Fruit fly (Drosophila melanogaster): ENCODE results near the gene CG11529.

CG11529 gene

dm6 chr3L:12205848-12206247 is 8.3 kb downstream of the CG11529 start, which contains the start of gene Tsen54 (continued):
- TF ChIP-seq zen (tag; optimal IDR thresholded peaks at IDR 0.05) (no peak), CG14965 (GFP tag; optimal IDR thresholded peaks at IDR 0.05; ENCODE audit: borderline replicate concordance) (no peak), Ets97D (GFP tag; optimal IDR thresholded peaks at IDR 0.05) (peak; percentile 20), BEAF-32 (GFP tag; optimal IDR thresholded peaks at IDR 0.05) (peak; percentile 77), B-H1 (GFP tag; IDR thresholded peaks at IDR 0.05) (no peak), CG1792 (GFP tag; optimal IDR thresholded peaks at IDR 0.05) (no peak), CG6791 (GFP tag; IDR thresholded peaks at IDR 0.05; ENCODE audit: partially characterized antibody) (peak; percentile 72), CG34376 (GFP tag; optimal IDR thresholded peaks at IDR 0.05) (no peak), CG2202 (tag; optimal IDR thresholded peaks at IDR 0.05) (no peak), sug (tag; optimal IDR thresholded peaks at IDR 0.05) (no peak), CG8089 (GFP tag; optimal IDR thresholded peaks at IDR 0.05) (no peak), unc-4 (GFP tag; IDR thresholded peaks at IDR 0.05; ENCODE audit: partially characterized antibody) (peak; percentile 80), CG42726 (GFP tag; IDR thresholded peaks at IDR 0.05; ENCODE audit: partially characterized antibody) (no peak), fd64A (GFP tag; optimal IDR thresholded peaks at IDR 0.05) (no peak), MESR4 (GFP tag; optimal IDR thresholded peaks at IDR 0.05) (peak; percentile 16), amos (GFP tag; IDR thresholded peaks at IDR 0.05; ENCODE audit: partially characterized antibody) (peak; percentile 75; the same call in 1 of the 2 replicates), CG4424 (GFP tag; optimal IDR thresholded peaks at IDR 0.05) (no peak), Myb (GFP tag; optimal IDR thresholded peaks at IDR 0.05) (peak; percentile 13), Fer2 (tag; optimal IDR thresholded peaks at IDR 0.05) (no peak), CoRest (tag; optimal IDR thresholded peaks at IDR 0.05) (no peak), CG7839 (tag; optimal IDR thresholded peaks at IDR 0.05) (no peak), stwl (tag; optimal IDR thresholded peaks at IDR 0.05) (peak; percentile 66), Atf3 (GFP tag; optimal IDR thresholded peaks at IDR 0.05) (no peak), CG43689 (GFP tag; IDR thresholded peaks at IDR 0.05) (no peak), pzg (GFP tag; optimal IDR thresholded peaks at IDR 0.05) (peak; percentile 66), Sry-δ (GFP tag; optimal IDR thresholded peaks at IDR 0.05) (peak; percentile 34), CG7987 (GFP tag; optimal IDR thresholded peaks at IDR 0.05) (no peak), crc (GFP tag; optimal IDR thresholded peaks at IDR 0.05) (no peak), Bteb2 (GFP tag; optimal IDR thresholded peaks at IDR 0.05) (no peak), CG9437 (GFP tag; optimal IDR thresholded peaks at IDR 0.05) (peak; percentile 36), B-H2 (GFP tag; optimal IDR thresholded peaks at IDR 0.05) (no peak), tna (GFP tag; IDR thresholded peaks at IDR 0.05; ENCODE audit: partially characterized antibody) (no peak), sna (GFP tag; IDR thresholded peaks at IDR 0.05; ENCODE audit: partially characterized antibody) (peak; percentile 63; the same call in 1 of the 2 replicates), CG17328 (GFP tag; IDR thresholded peaks at IDR 0.05) (no peak), otp (GFP tag; IDR thresholded peaks at IDR 0.05) (no peak), Opbp (GFP tag; IDR thresholded peaks at IDR 0.05; ENCODE audit: partially characterized antibody) (peak; percentile 68; the same call in 1 of the 3 replicates), CG4617 (GFP tag; optimal IDR thresholded peaks at IDR 0.05; ENCODE audit: borderline replicate concordance) (peak; percentile 44), rib (GFP tag; IDR thresholded peaks at IDR 0.05) (no peak), Eip74EF (GFP tag; optimal IDR thresholded peaks at IDR 0.05) (no peak), CG15514 (GFP tag; optimal IDR thresholded peaks at IDR 0.05) (no peak), CG17912 (GFP tag; optimal IDR thresholded peaks at IDR 0.05) (no peak), wek (GFP tag; optimal IDR thresholded peaks at IDR 0.05) (no peak), nau (GFP tag; optimal IDR thresholded peaks at IDR 0.05) (no peak), sc (optimal IDR thresholded peaks at IDR 0.05) (no peak), sc (GFP tag; optimal IDR thresholded peaks at IDR 0.05) (no peak), CG6175 (GFP tag; IDR thresholded peaks at IDR 0.05) (no peak), CG2678 (tag; optimal IDR thresholded peaks at IDR 0.05) (no peak), CG3995 (GFP tag; optimal IDR thresholded peaks at IDR 0.05) (no peak), E2f2 (GFP tag; IDR thresholded peaks at IDR 0.05) (peak; percentile 93), HLHmδ (GFP tag; optimal IDR thresholded peaks at IDR 0.05) (no peak)

Data from whole organism, embryonic.